Worm (Caenorhabditis elegans) whole organism, late embryonic: ENCODE results near the gene R05G9R.1.

Experiments
- C08G9.2 ChIP-seq: sonication (generic microtip); optimal IDR thresholded peaks from 2 replicates; lab custom pipeline; 2016; ENCODE audit warnings: mild to moderate bottlenecking, missing genetic modification characterization, moderate library complexity, missing compliant biosample characterization
- F13H6.1 ChIP-seq: sonication (generic microtip); optimal IDR thresholded peaks from 2 replicates; lab custom pipeline; 2016; ENCODE audit warnings: missing genetic modification characterization, missing compliant biosample characterization
- Y22D7AL.16 ChIP-seq: sonication (generic microtip); optimal IDR thresholded peaks from 2 replicates; lab custom pipeline; 2016; ENCODE audit warnings: missing genetic modification characterization, missing compliant biosample characterization
- ceh-14 ChIP-seq: sonication (generic microtip); optimal IDR thresholded peaks from 2 replicates; lab custom pipeline; 2016; ENCODE audit warnings: missing genotype, missing genetic modification characterization, missing compliant biosample characterization
- ceh-2 ChIP-seq: sonication (generic microtip); optimal IDR thresholded peaks from 2 replicates; lab custom pipeline; 2016; ENCODE audit warnings: missing genotype, missing genetic modification characterization, missing compliant biosample characterization
- ceh-34 ChIP-seq: sonication (generic microtip); optimal IDR thresholded peaks from 2 replicates; lab custom pipeline; 2016; ENCODE audit warnings: mild to moderate bottlenecking, missing genetic modification characterization, missing compliant biosample characterization
- ceh-48 ChIP-seq: sonication (generic microtip); optimal IDR thresholded peaks from 2 replicates; lab custom pipeline; 2016; ENCODE audit warnings: missing genetic modification characterization, inconsistent platforms, missing compliant biosample characterization
- dmd-4 ChIP-seq: sonication (generic microtip); optimal IDR thresholded peaks from 2 replicates; lab custom pipeline; 2016; ENCODE audit warnings: borderline replicate concordance, missing genetic modification characterization, missing compliant biosample characterization
- elt-4 ChIP-seq: sonication (generic microtip); optimal IDR thresholded peaks from 2 replicates; lab custom pipeline; 2016; ENCODE audit warnings: missing genetic modification characterization, missing compliant biosample characterization
- eyg-1 ChIP-seq: sonication (generic microtip); optimal IDR thresholded peaks from 2 replicates; lab custom pipeline; 2016; ENCODE audit warnings: missing genotype, missing genetic modification characterization, missing compliant biosample characterization
- fkh-10 ChIP-seq: fragments of 150-350 bp; optimal IDR thresholded peaks from 2 replicates; lab custom pipeline; 2014; ENCODE audit warnings: missing biosample characterization, missing genetic modification reagents, missing genetic modification characterization
- hlh-30 ChIP-seq: sonication (generic microtip); optimal IDR thresholded peaks from 2 replicates; lab custom pipeline; 2017; ENCODE audit warnings: antibody characterized with exemption, missing genetic modification characterization, missing compliant biosample characterization; ENCODE audit not compliant: insufficient read depth
- hlh-6 ChIP-seq: sonication (generic microtip); optimal IDR thresholded peaks from 2 replicates; lab custom pipeline; 2016; ENCODE audit warnings: missing genotype, missing genetic modification characterization, missing compliant biosample characterization
- hlh-8 ChIP-seq: sonication (generic microtip); optimal IDR thresholded peaks from 2 replicates; lab custom pipeline; 2016; ENCODE audit warnings: missing genotype, missing genetic modification characterization, missing compliant biosample characterization
- odd-2 ChIP-seq: sonication (generic microtip); optimal IDR thresholded peaks from 2 replicates; lab custom pipeline; 2017; ENCODE audit warnings: antibody characterized with exemption, mild to moderate bottlenecking, missing genetic modification characterization, missing compliant biosample characterization
- pag-3 ChIP-seq: sonication (generic microtip); optimal IDR thresholded peaks from 2 replicates; lab custom pipeline; 2016; ENCODE audit warnings: missing compliant biosample characterization, missing genetic modification characterization, borderline replicate concordance
- pat-9 ChIP-seq: fragments of 200-800 bp; sonication (Bioruptor generic); optimal IDR thresholded peaks from 2 replicates; lab custom pipeline; 2018; ENCODE audit warnings: mild to moderate bottlenecking, missing genetic modification characterization, moderate library complexity, missing compliant biosample characterization
- pha-2 ChIP-seq: sonication (generic microtip); optimal IDR thresholded peaks from 2 replicates; lab custom pipeline; 2017; ENCODE audit warnings: mild to moderate bottlenecking, missing genetic modification characterization, missing compliant biosample characterization
- pros-1 ChIP-seq: fragments of 150-350 bp; optimal IDR thresholded peaks from 2 replicates; lab custom pipeline; 2014; ENCODE audit warnings: missing biosample characterization, missing genetic modification reagents, missing genetic modification characterization
- rnt-1 ChIP-seq: sonication (generic microtip); optimal IDR thresholded peaks from 2 replicates; lab custom pipeline; 2016; ENCODE audit warnings: missing genetic modification characterization, missing compliant biosample characterization
- syd-9 ChIP-seq: sonication (generic microtip); optimal IDR thresholded peaks from 2 replicates; lab custom pipeline; 2016; ENCODE audit warnings: mild to moderate bottlenecking, missing genetic modification characterization, moderate library complexity, missing compliant biosample characterization
- tbx-2 ChIP-seq: sonication (generic microtip); optimal IDR thresholded peaks from 2 replicates; lab custom pipeline; 2016; ENCODE audit warnings: missing genetic modification characterization, missing compliant biosample characterization
- tbx-7 ChIP-seq: sonication (generic microtip); optimal IDR thresholded peaks from 2 replicates; lab custom pipeline; 2016; ENCODE audit warnings: missing genotype, missing genetic modification characterization, missing compliant biosample characterization
- unc-42 ChIP-seq: sonication (generic microtip); optimal IDR thresholded peaks from 2 replicates; lab custom pipeline; 2016; ENCODE audit warnings: missing genotype, missing genetic modification characterization, missing compliant biosample characterization
- unc-55 ChIP-seq: sonication (generic microtip); optimal IDR thresholded peaks from 2 replicates; lab custom pipeline; 2017; ENCODE audit warnings: missing biosample characterization, missing genetic modification reagents, missing genetic modification characterization
- zip-5 ChIP-seq: sonication (generic microtip); optimal IDR thresholded peaks from 2 replicates; lab custom pipeline; 2016; ENCODE audit warnings: missing genetic modification characterization, missing compliant biosample characterization

The R05G9R.1 gene

DNA sequence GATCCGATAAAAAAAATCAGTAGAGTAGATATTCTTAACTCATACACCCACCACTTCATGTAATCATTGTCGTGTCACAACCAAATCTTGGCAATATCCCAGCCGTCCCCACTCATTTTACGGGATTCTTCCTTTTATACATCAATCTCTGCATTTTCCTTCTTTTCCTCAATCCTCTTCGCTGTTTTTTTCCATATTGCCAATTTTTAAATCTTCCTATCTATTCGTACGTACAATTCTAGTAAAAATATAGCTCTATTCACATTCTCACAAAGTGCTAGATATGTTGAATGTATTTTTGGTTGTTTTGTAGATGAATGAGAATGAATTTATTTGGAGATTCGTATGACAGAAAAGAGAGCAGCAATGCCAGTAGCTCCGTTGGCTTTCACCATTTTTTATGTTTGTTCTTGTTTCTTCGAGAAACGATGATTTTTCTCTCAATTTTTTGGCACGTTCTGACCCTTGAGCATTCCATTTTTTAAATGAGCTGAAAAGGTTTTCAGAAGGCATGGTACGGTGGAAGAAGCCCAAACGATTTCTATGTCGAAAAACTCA, 38.6 kb downstream of the R05G9R.1 start, which contains the start of gene T28D9.16:
Gene T28D9.16, plus strand, starts transcription at position 508 of the 558 bp plus-strand sequence.
- TF ChIP-seq elt-4 (tag; lab: Kevin White, UChicago), result no peak
- no peak for TF ChIP-seq odd-2 (tag; lab: Kevin White, UChicago)
- TF ChIP-seq hlh-6 (tag; lab: Kevin White, UChicago), result no peak
- no peak for TF ChIP-seq hlh-8 (tag; lab: Kevin White, UChicago)
- no peak for TF ChIP-seq ceh-2
- TF ChIP-seq ceh-14 (tag; lab: Kevin White, UChicago), result no peak
- no peak for TF ChIP-seq unc-42 (tag; lab: Kevin White, UChicago)
- no peak for TF ChIP-seq pat-9 (tag; lab: Kevin White, UChicago)
- TF ChIP-seq zip-5 (tag; lab: Kevin White, UChicago), result no peak
- TF ChIP-seq hlh-30 (tag; lab: Kevin White, UChicago), result no peak
- no peak for TF ChIP-seq Y22D7AL.16
- no peak for TF ChIP-seq syd-9

DNA sequence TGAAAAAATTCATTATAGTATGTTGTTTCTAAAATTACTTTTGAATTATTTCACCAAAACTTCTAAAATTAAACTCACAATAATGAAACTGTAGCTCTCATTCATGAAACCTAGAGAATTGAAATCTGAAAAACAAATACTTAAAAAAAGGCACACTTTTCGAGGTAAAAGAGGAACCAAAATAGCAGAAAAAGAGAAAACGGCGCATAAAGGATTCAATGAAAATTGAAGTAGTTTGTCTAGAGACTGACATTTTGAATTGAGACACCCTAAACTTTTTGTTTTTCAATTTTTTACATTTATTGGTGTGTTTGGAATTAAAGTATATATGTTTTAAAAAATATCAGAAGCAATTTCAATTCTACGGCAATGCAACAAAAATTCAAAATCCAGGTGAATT, 42.8 kb downstream of the R05G9R.1 start, which contains the start of gene dgk-5:
Gene dgk-5, minus strand, starts transcription at position 101 of the 400 bp plus-strand sequence.
- no peak for TF ChIP-seq tbx-7 (tag; lab: Kevin White, UChicago)
- TF ChIP-seq unc-55, result no peak
- no peak for TF ChIP-seq rnt-1 (tag; lab: Kevin White, UChicago)
- TF ChIP-seq pag-3 (tag; lab: Kevin White, UChicago), result no peak
- no peak for TF ChIP-seq ceh-14 (tag; lab: Kevin White, UChicago)
- TF ChIP-seq fkh-10 (GFP tag; lab: Kevin White, UChicago), result no peak
- TF ChIP-seq zip-5 (tag; lab: Kevin White, UChicago), result no peak

DNA sequence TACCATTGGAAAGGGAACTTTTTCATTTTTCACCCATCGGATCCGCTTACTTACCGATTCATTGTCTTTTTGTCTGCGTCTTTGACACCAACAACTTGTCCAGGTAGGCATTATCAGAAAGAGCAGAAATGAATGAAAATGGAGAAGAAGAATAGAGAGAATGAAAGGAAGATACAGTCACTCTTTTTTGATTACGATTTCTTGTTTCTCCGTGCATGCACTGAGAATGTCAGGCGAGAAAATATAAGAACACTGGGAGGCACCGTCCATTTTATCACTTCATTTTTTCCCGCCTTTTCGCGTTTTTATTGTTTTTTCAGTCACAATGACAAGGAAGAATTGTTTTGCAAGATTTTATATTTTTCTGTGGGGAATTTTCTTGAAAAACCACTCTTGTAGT, 44.5 kb downstream of the R05G9R.1 start:
- TF ChIP-seq pha-2 (tag; lab: Kevin White, UChicago), result no peak
- no peak for TF ChIP-seq ceh-34 (tag; lab: Kevin White, UChicago)
- no peak for TF ChIP-seq Y22D7AL.16
- no peak for TF ChIP-seq hlh-30 (tag; lab: Kevin White, UChicago)
- no peak for TF ChIP-seq tbx-2 (tag; lab: Kevin White, UChicago)
- TF ChIP-seq F13H6.1 (tag; lab: Kevin White, UChicago), result no peak
- no peak for TF ChIP-seq unc-42 (tag; lab: Kevin White, UChicago)
- no peak for TF ChIP-seq pat-9 (tag; lab: Kevin White, UChicago)
- TF ChIP-seq ceh-48, result no peak
- no peak for TF ChIP-seq C08G9.2 (tag; lab: Kevin White, UChicago)
- TF ChIP-seq eyg-1 (tag; lab: Kevin White, UChicago), result no peak
- TF ChIP-seq pros-1 (tag; lab: Kevin White, UChicago), result no peak
- TF ChIP-seq dmd-4 (tag; lab: Kevin White, UChicago), result no peak
